Fruit fly (Drosophila melanogaster): ENCODE data around the gene CG4820.
A peak's percentile ranks its signal among the peaks of the same experiment; 100 is the strongest.

DNA sequence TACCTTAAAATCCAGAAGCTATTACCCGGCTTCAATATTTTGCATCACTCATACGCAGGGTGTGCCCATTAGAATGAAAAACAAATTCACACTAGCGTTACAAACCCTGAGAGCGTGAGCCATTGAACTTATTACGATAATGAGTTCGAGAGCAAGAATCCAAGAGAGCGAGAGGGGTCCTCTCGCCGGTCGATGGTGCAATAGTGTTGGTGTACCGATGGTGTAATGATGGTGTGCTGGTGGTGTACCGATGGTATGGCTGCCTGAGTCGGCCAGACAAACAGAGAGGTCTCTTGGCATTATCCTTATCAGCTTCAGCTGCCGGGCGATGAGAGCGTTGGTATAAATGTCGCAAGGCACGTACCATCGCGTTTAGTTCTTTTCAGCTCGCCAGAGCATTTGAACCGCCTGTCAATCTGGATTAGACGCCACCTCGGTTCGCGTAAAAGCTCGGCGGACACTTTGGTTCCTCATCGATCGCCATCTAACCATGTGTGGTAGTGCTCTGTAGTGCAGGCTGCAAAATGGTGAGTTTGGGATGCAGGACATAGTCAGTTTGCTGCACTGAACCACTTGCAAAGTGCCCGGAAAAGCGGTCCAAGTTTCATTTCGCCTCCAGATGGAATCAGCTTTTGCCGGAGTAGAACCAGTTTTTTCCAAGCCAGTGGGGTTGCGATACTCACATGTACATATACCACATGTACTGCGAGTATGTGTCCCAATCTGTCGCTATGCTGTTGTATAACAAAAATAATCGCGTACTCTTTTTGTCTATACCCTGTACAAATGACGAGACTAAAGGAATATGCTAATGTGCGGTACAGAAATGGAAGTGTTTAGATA is 16.1 kb upstream of the CG4820 start:
- no peak for TF ChIP-seq usp (GFP tag; optimal IDR thresholded peaks at IDR 0.05)
- peak in 1 of 2 experiments; percentile 74 for TF ChIP-seq EcR (GFP tag; optimal IDR thresholded peaks at IDR 0.05)

Data from whole organism.